Worm (Caenorhabditis elegans): ENCODE results near the gene E02H1.1.

- TF ChIP-seq W03F9.2 (tag; optimal IDR thresholded peaks at IDR 0.05) = no peak
- no peak for TF ChIP-seq him-1 (tag; optimal IDR thresholded peaks at IDR 0.05)
Measured at ce11 chrII:9573412-9573811, 17.6 kb downstream of the E02H1.1 start.

Data from whole organism, L4/young adult.